Worm (Caenorhabditis elegans) whole organism, L2 larva: ENCODE measurements around the gene str-69.
A peak's percentile ranks its signal among the peaks of the same experiment; 100 is the strongest.

Source experiments
- C34F6.9 ChIP-seq: fragments of 150-350 bp; optimal IDR thresholded peaks from 2 replicates; lab custom pipeline; 2014; ENCODE audit warnings: missing biosample characterization, missing genetic modification characterization
- F13H6.1 ChIP-seq: sonication (generic microtip); optimal IDR thresholded peaks from 2 replicates; lab custom pipeline; 2016; ENCODE audit warnings: missing genetic modification characterization, missing compliant biosample characterization
- R02D3.7 ChIP-seq: fragments of 150-350 bp; optimal IDR thresholded peaks from 2 replicates; lab custom pipeline; 2014; ENCODE audit warnings: missing biosample characterization, missing genetic modification characterization
- Y55F3AM.14 ChIP-seq: fragments of 200-800 bp; sonication (Bioruptor generic); optimal IDR thresholded peaks from 2 replicates; lab custom pipeline; 2018; ENCODE audit warnings: mild to moderate bottlenecking, missing genetic modification characterization, missing compliant biosample characterization
- alr-1 ChIP-seq: fragments of 150-350 bp; optimal IDR thresholded peaks from 2 replicates; lab custom pipeline; 2014; ENCODE audit warnings: missing biosample characterization, missing genetic modification characterization
- aly-2 ChIP-seq: fragments of 150-350 bp; optimal IDR thresholded peaks from 2 replicates; lab custom pipeline; 2014; ENCODE audit warnings: missing biosample characterization, missing genetic modification characterization
- ceh-16 ChIP-seq: fragments of 150-350 bp; optimal IDR thresholded peaks from 2 replicates; lab custom pipeline; 2014; ENCODE audit warnings: missing biosample characterization, missing genetic modification characterization
- ceh-82 ChIP-seq: fragments of 150-350 bp; optimal IDR thresholded peaks from 2 replicates; lab custom pipeline; 2014; ENCODE audit warnings: missing biosample characterization, missing genetic modification characterization
- dmd-4 ChIP-seq: sonication (generic microtip); optimal IDR thresholded peaks from 2 replicates; lab custom pipeline; 2017; ENCODE audit warnings: missing biosample characterization, missing genetic modification characterization
- elt-1 ChIP-seq: fragments of 150-350 bp; optimal IDR thresholded peaks from 2 replicates; lab custom pipeline; 2014; ENCODE audit warnings: missing biosample characterization, missing genetic modification characterization
- elt-3 ChIP-seq: sonication (generic microtip); optimal IDR thresholded peaks from 2 replicates; lab custom pipeline; 2017; ENCODE audit warnings: missing biosample characterization, missing genetic modification characterization
- fos-1 ChIP-seq: fragments of 150-350 bp; optimal IDR thresholded peaks from 2 replicates; lab custom pipeline; 2014; ENCODE audit warnings: missing biosample characterization, missing genetic modification characterization
- gmeb-1 ChIP-seq: fragments of 150-350 bp; optimal IDR thresholded peaks from 2 replicates; lab custom pipeline; 2014; ENCODE audit warnings: missing biosample characterization, missing genetic modification characterization
- lin-13 ChIP-seq: fragments of 150-350 bp; optimal IDR thresholded peaks from 2 replicates; lab custom pipeline; 2014; ENCODE audit warnings: missing biosample characterization, missing genetic modification reagents, missing genetic modification characterization
- lsy-2 ChIP-seq, 2 experiments: fragments of 150-350 bp in 1 of 2; sonication (generic microtip) in 1 of 2; optimal IDR thresholded peaks; 2 replicates each; lab custom pipeline; 2014 to 2017; ENCODE audit warnings: missing biosample characterization in 2 of 2, missing genetic modification characterization in 2 of 2
- mbf-1 ChIP-seq: sonication (generic microtip); optimal IDR thresholded peaks from 2 replicates; lab custom pipeline; 2017; ENCODE audit warnings: missing biosample characterization, missing genetic modification characterization
- nhr-10 ChIP-seq: sonication (generic microtip); optimal IDR thresholded peaks from 2 replicates; lab custom pipeline; 2017; ENCODE audit warnings: missing biosample characterization, missing genetic modification characterization
- nhr-129 ChIP-seq: fragments of 150-350 bp; optimal IDR thresholded peaks from 2 replicates; lab custom pipeline; 2014; ENCODE audit warnings: missing biosample characterization, missing genetic modification characterization
- nhr-237 ChIP-seq: fragments of 150-350 bp; optimal IDR thresholded peaks from 2 replicates; lab custom pipeline; 2014; ENCODE audit warnings: missing biosample characterization, missing genetic modification characterization
- nhr-25 ChIP-seq: fragments of 150-350 bp; sonication (generic microtip); optimal IDR thresholded peaks from 3 replicates; lab custom pipeline; 2014; ENCODE audit warnings: missing biosample characterization, missing genetic modification characterization
- nhr-6 ChIP-seq: fragments of 150-350 bp; optimal IDR thresholded peaks from 2 replicates; lab custom pipeline; 2014; ENCODE audit warnings: missing biosample characterization, missing genetic modification characterization
- peb-1 ChIP-seq: fragments of 150-350 bp; optimal IDR thresholded peaks from 2 replicates; lab custom pipeline; 2014; ENCODE audit warnings: missing biosample characterization, missing genetic modification characterization
- skn-1 ChIP-seq: sonication (generic microtip); optimal IDR thresholded peaks from 2 replicates; lab custom pipeline; 2017; ENCODE audit warnings: missing biosample characterization, missing genetic modification characterization
- sma-9 ChIP-seq, 2 experiments: fragments of 150-350 bp in 1 of 2; sonication (generic microtip) in 1 of 2; optimal IDR thresholded peaks; 2 replicates each; lab custom pipeline; 2014 to 2016; ENCODE audit warnings: missing genetic modification characterization in 2 of 2, mild to moderate bottlenecking in 1 of 2, missing biosample characterization in 1 of 2, missing compliant biosample characterization in 1 of 2, missing genetic modification reagents in 1 of 2, moderate library complexity in 1 of 2
- snpc-4 ChIP-seq: fragments of 150-350 bp; optimal IDR thresholded peaks from 2 replicates; lab custom pipeline; 2014; ENCODE audit warnings: missing biosample characterization, missing genetic modification characterization
- unc-39 ChIP-seq: fragments of 150-350 bp; optimal IDR thresholded peaks from 2 replicates; lab custom pipeline; 2014; ENCODE audit warnings: missing biosample characterization, missing genetic modification characterization
- unc-55 ChIP-seq: fragments of 150-350 bp; sonication (generic microtip); optimal IDR thresholded peaks from 3 replicates; lab custom pipeline; 2014; ENCODE audit warnings: missing biosample characterization, missing genetic modification reagents, missing genetic modification characterization
- unc-62 ChIP-seq: fragments of 150-350 bp; optimal IDR thresholded peaks from 2 replicates; lab custom pipeline; 2014; ENCODE audit warnings: missing biosample characterization, missing genetic modification reagents, missing genetic modification characterization
- zag-1 ChIP-seq: fragments of 150-350 bp; optimal IDR thresholded peaks from 2 replicates; lab custom pipeline; 2014; ENCODE audit warnings: missing biosample characterization, missing genetic modification characterization
- ztf-1 ChIP-seq: fragments of 200-800 bp; sonication (Bioruptor generic); conservative IDR thresholded peaks from 2 replicates; pipeline ENCODE4 v1.3.6; 2022; ENCODE audit warnings: missing genetic modification characterization, missing compliant biosample characterization
- ztf-4 ChIP-seq: fragments of 150-350 bp; optimal IDR thresholded peaks from 2 replicates; lab custom pipeline; 2014; ENCODE audit warnings: missing biosample characterization, missing genetic modification characterization

Gene str-69

ce11 chrV:3094351-3094750 is 11.4 kb downstream of the str-69 start, which contains the start of gene cyp-33C9:
cyp-33C9 (minus strand) TSS chrV:3094561.
- TF ChIP-seq nhr-129 (tag; lab: Kevin White, UChicago), result peak; percentile 12
- peak; percentile 50 for TF ChIP-seq C34F6.9 (tag; lab: Kevin White, UChicago)
- TF ChIP-seq elt-1 (tag; lab: Kevin White, UChicago), result no peak
- TF ChIP-seq sma-9 (GFP tag; optimal IDR thresholded peaks at IDR 0.05; lab: Kevin White, UChicago), result peak; percentile 47
- TF ChIP-seq sma-9 (tag; optimal IDR thresholded peaks at IDR 0.05; lab: Kevin White, UChicago), result no peak
- TF ChIP-seq fos-1 (tag; lab: Kevin White, UChicago), result peak; percentile 19
- no peak for TF ChIP-seq zag-1
- TF ChIP-seq mbf-1 (tag; lab: Kevin White, UChicago), result no peak

ce11 chrV:3088768-3089167 is 16.9 kb downstream of the str-69 start, which contains the start of gene acs-21:
acs-21 (plus strand) TSS chrV:3089068.
- TF ChIP-seq unc-39 (tag; lab: Kevin White, UChicago) (no peak), unc-55 (GFP tag; lab: Kevin White, UChicago) (no peak), mbf-1 (tag; lab: Kevin White, UChicago) (no peak), nhr-129 (tag; lab: Kevin White, UChicago) (no peak), ceh-82 (tag; lab: Kevin White, UChicago) (no peak), aly-2 (tag; lab: Kevin White, UChicago) (no peak)

ce11 chrV:3086260-3086659 is 19.4 kb downstream of the str-69 start, which contains the start of gene srt-8:
srt-8 (plus strand) TSS chrV:3086560.
- TF ChIP-seq ceh-82 (tag; lab: Kevin White, UChicago) (no peak), snpc-4 (tag; lab: Kevin White, UChicago) (no peak), gmeb-1 (tag; lab: Kevin White, UChicago) (no peak), F13H6.1 (tag; lab: Kevin White, UChicago) (no peak), nhr-6 (no peak)

ce11 chrV:3081471-3081870 is 24.2 kb downstream of the str-69 start, which contains the start of gene srt-7:
srt-7 (plus strand) TSS chrV:3081771.
- no peak for TF ChIP-seq nhr-10
- no peak for TF ChIP-seq unc-62 (GFP tag; lab: Kevin White, UChicago)
- no peak for TF ChIP-seq peb-1 (tag; lab: Kevin White, UChicago)
- no peak for TF ChIP-seq dmd-4 (tag; lab: Kevin White, UChicago)

- TF ChIP-seq lsy-2 (tag; optimal IDR thresholded peaks at IDR 0.05; lab: Kevin White, UChicago) (no peak), aly-2 (tag; lab: Kevin White, UChicago) (no peak), ztf-1 (GFP tag; lab: Robert Waterston, UW) (no peak), nhr-10 (no peak), fos-1 (tag; lab: Kevin White, UChicago) (no peak), snpc-4 (tag; lab: Kevin White, UChicago) (no peak), skn-1 (tag; lab: Kevin White, UChicago) (no peak), sma-9 (GFP tag; optimal IDR thresholded peaks at IDR 0.05; lab: Kevin White, UChicago) (no peak), sma-9 (tag; optimal IDR thresholded peaks at IDR 0.05; lab: Kevin White, UChicago) (no peak), Y55F3AM.14 (GFP tag; lab: Kevin White, UChicago) (no peak)
Measured at ce11 chrV:3080792-3081191, 24.9 kb downstream of the str-69 start, which contains the start of gene srt-5. srt-5 (minus strand) TSS chrV:3080892.

DNA sequence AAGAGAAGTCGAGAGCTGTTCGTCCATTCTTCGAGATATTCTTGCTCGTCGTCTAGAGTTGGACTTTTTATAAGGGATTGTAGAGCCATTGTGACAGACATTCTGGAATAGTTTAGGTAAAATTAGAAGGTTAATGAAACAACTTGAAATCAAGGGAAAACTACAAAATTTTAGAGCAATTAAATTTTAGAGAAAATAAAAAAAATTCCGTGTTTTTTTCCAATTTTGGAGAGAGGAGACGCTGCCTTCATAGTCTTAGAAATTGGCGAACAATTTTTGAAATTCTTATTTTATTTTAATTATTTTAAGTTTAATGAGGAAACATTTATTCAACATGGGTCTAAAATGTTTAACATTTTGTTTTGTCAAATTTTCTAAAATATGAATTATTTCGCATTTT is 34.2 kb downstream of the str-69 start, which contains the start of gene C50H11.13:
TSS of gene C50H11.13 (minus strand) at position 101 of the 400 bp plus-strand sequence.
- no peak for TF ChIP-seq elt-1 (tag; lab: Kevin White, UChicago)
- TF ChIP-seq lin-13 (GFP tag; lab: Kevin White, UChicago), result no peak
- TF ChIP-seq ztf-4 (tag; lab: Kevin White, UChicago), result no peak
- no peak for TF ChIP-seq Y55F3AM.14 (GFP tag; lab: Kevin White, UChicago)
- no peak for TF ChIP-seq unc-39 (tag; lab: Kevin White, UChicago)
- no peak for TF ChIP-seq ceh-16 (tag; lab: Kevin White, UChicago)
- no peak for TF ChIP-seq nhr-237 (tag; lab: Kevin White, UChicago)
- no peak for TF ChIP-seq aly-2 (tag; lab: Kevin White, UChicago)
- no peak for TF ChIP-seq elt-3 (tag; lab: Kevin White, UChicago)
- no peak for TF ChIP-seq R02D3.7
- no peak for TF ChIP-seq alr-1 (tag; lab: Kevin White, UChicago)
- no peak for TF ChIP-seq skn-1 (tag; lab: Kevin White, UChicago)
- TF ChIP-seq nhr-25 (tag; lab: Kevin White, UChicago), result no peak
- no peak for TF ChIP-seq ztf-1 (GFP tag; lab: Robert Waterston, UW)
